Fruit fly (Drosophila melanogaster) whole organism, embryonic: Measurements from ENCODE around the gene CG11700.

ENCODE experiments used
- Abd-B ChIP-seq: fragments of 200-800 bp; sonication (Bioruptor generic); optimal IDR thresholded peaks from 2 replicates; lab custom pipeline; 2018; ENCODE audit warnings: missing biosample characterization, mild to moderate bottlenecking, missing genetic modification characterization, moderate library complexity
- Blimp-1 ChIP-seq: fragments of 200-800 bp; sonication (Bioruptor generic); optimal IDR thresholded peaks from 3 replicates; lab custom pipeline; 2018; ENCODE audit warnings: missing biosample characterization, missing genetic modification characterization, mild to moderate bottlenecking, moderate library complexity, missing genetic modification reagents
- CG12942 ChIP-seq: fragments of 200-800 bp; sonication (Bioruptor generic); optimal IDR thresholded peaks from 3 replicates; lab custom pipeline; 2016; ENCODE audit warnings: missing biosample characterization, missing genetic modification characterization
- CG13894 ChIP-seq: fragments of 200-800 bp; sonication (Bioruptor generic); optimal IDR thresholded peaks from 3 replicates; lab custom pipeline; 2018; ENCODE audit warnings: missing biosample characterization, mild to moderate bottlenecking, missing genetic modification characterization, moderate library complexity
- CG14050 ChIP-seq: fragments of 200-800 bp; sonication (Bioruptor generic); IDR thresholded peaks from 3 replicates; pipeline ENCODE4 v1.3.6; 2022; ENCODE audit warnings: missing biosample characterization, missing genetic modification characterization
- CG14441 ChIP-seq: fragments of 200-800 bp; sonication (Bioruptor generic); IDR thresholded peaks from 2 replicates; pipeline ENCODE4 v1.3.6; 2022; ENCODE audit warnings: missing biosample characterization, missing genetic modification characterization
- CG15514 ChIP-seq: fragments of 200-800 bp; sonication (Bioruptor generic); optimal IDR thresholded peaks from 3 replicates; lab custom pipeline; 2017; ENCODE audit warnings: missing biosample characterization, missing genetic modification characterization, mild to moderate bottlenecking, moderate library complexity, missing genetic modification reagents
- CG17385 ChIP-seq: fragments of 200-800 bp; sonication (Bioruptor generic); optimal IDR thresholded peaks from 3 replicates; lab custom pipeline; 2018; ENCODE audit warnings: missing biosample characterization, mild to moderate bottlenecking, missing genetic modification characterization
- CG17612 ChIP-seq: fragments of 200-800 bp; sonication (Bioruptor generic); IDR thresholded peaks from 2 replicates; pipeline ENCODE4 v1.3.6; 2022; ENCODE audit warnings: missing biosample characterization, missing genetic modification characterization
- CG17829 ChIP-seq: fragments of 200-800 bp; optimal IDR thresholded peaks from 2 replicates; lab custom pipeline; 2019; ENCODE audit warnings: missing biosample characterization, mild to moderate bottlenecking, missing genetic modification characterization, moderate library complexity
- CG1832 ChIP-seq: fragments of 200-800 bp; sonication (Bioruptor generic); optimal IDR thresholded peaks from 2 replicates; lab custom pipeline; 2017; ENCODE audit warnings: missing biosample characterization, mild to moderate bottlenecking, missing genetic modification characterization, inconsistent platforms
- CG18599 ChIP-seq: fragments of 200-800 bp; sonication (Bioruptor generic); optimal IDR thresholded peaks from 3 replicates; lab custom pipeline; 2017; ENCODE audit warnings: missing biosample characterization, missing genetic modification characterization, mild to moderate bottlenecking, moderate library complexity, missing genetic modification reagents
- CG32532 ChIP-seq: fragments of 200-800 bp; sonication (Bioruptor generic); IDR thresholded peaks from 2 replicates; pipeline ENCODE4 v1.3.6; 2022; ENCODE audit warnings: missing biosample characterization, missing genetic modification characterization
- CG33557 ChIP-seq: fragments of 200-800 bp; sonication (Bioruptor generic); optimal IDR thresholded peaks from 2 replicates; lab custom pipeline; 2019; ENCODE audit warnings: missing biosample characterization, mild to moderate bottlenecking, missing genetic modification characterization, moderate library complexity
- CG4424 ChIP-seq: fragments of 200-800 bp; sonication (Bioruptor generic); optimal IDR thresholded peaks from 3 replicates; lab custom pipeline; 2016; ENCODE audit warnings: missing biosample characterization, missing genetic modification characterization
- CG5180 ChIP-seq: fragments of 200-800 bp; sonication (Bioruptor generic); optimal IDR thresholded peaks from 3 replicates; lab custom pipeline; 2017; ENCODE audit warnings: missing biosample characterization, missing genetic modification characterization, mild to moderate bottlenecking, moderate library complexity, missing genetic modification reagents
- CG6654 ChIP-seq: fragments of 200-800 bp; sonication (Bioruptor generic); optimal IDR thresholded peaks from 2 replicates; lab custom pipeline; 2017; ENCODE audit warnings: missing biosample characterization, mild to moderate bottlenecking, missing genetic modification characterization
- CG8089 ChIP-seq: fragments of 200-800 bp; sonication (Bioruptor generic); optimal IDR thresholded peaks from 3 replicates; lab custom pipeline; 2016; ENCODE audit warnings: missing biosample characterization, missing genetic modification characterization
- CG9797 ChIP-seq: fragments of 200-800 bp; sonication (Bioruptor generic); optimal IDR thresholded peaks from 3 replicates; lab custom pipeline; 2018; ENCODE audit warnings: missing biosample characterization, mild to moderate bottlenecking, missing genetic modification characterization
- CG9876 ChIP-seq: fragments of 200-800 bp; sonication (Bioruptor generic); optimal IDR thresholded peaks from 2 replicates; lab custom pipeline; 2016; ENCODE audit warnings: missing biosample characterization, missing genetic modification characterization
- CTCF ChIP-seq: fragments of 200-800 bp; sonication (Bioruptor generic); optimal IDR thresholded peaks from 2 replicates; lab custom pipeline; 2017; ENCODE audit warnings: missing biosample characterization, mild to moderate bottlenecking, missing genetic modification characterization, moderate library complexity
- CrebB ChIP-seq: fragments of 200-800 bp; sonication (Bioruptor generic); optimal IDR thresholded peaks from 3 replicates; lab custom pipeline; 2018; ENCODE audit warnings: missing biosample characterization, mild to moderate bottlenecking, missing genetic modification characterization
- Deaf1 ChIP-seq: fragments of 200-800 bp; optimal IDR thresholded peaks from 3 replicates; lab custom pipeline; 2019; ENCODE audit warnings: missing biosample characterization, mild to moderate bottlenecking, missing genetic modification characterization, moderate library complexity
- Ets97D ChIP-seq: fragments of 200-800 bp; sonication (Bioruptor generic); optimal IDR thresholded peaks from 3 replicates; lab custom pipeline; 2016; ENCODE audit warnings: missing biosample characterization, missing genetic modification characterization
- Hr78 ChIP-seq, 2 experiments: fragments of 200-800 bp in 1 of 2; fragments of >200 bp in 1 of 2; sonication (Bioruptor generic) in 1 of 2; optimal IDR thresholded peaks; 2 replicates each; lab custom pipeline; 2017 to 2019; ENCODE audit warnings: missing biosample characterization in 2 of 2, missing genetic modification characterization in 2 of 2, mild to moderate bottlenecking in 1 of 2, moderate library complexity in 1 of 2
- Hsf ChIP-seq: fragments of 200-800 bp; sonication (Bioruptor generic); optimal IDR thresholded peaks from 3 replicates; lab custom pipeline; 2016; ENCODE audit warnings: missing biosample characterization, missing genetic modification characterization
- NC2β ChIP-seq: fragments of 200-800 bp; sonication (Bioruptor generic); optimal IDR thresholded peaks from 2 replicates; lab custom pipeline; 2016; ENCODE audit warnings: missing biosample characterization, missing genetic modification characterization
- Oli ChIP-seq: fragments of 200-800 bp; sonication (Bioruptor generic); optimal IDR thresholded peaks from 2 replicates; lab custom pipeline; 2018; ENCODE audit warnings: missing biosample characterization, mild to moderate bottlenecking, missing genetic modification characterization, moderate library complexity
- PHDP ChIP-seq: fragments of 200-800 bp; sonication (Bioruptor generic); optimal IDR thresholded peaks from 3 replicates; lab custom pipeline; 2018; ENCODE audit warnings: missing biosample characterization, mild to moderate bottlenecking, missing genetic modification characterization, moderate library complexity
- Ptx1 ChIP-seq: fragments of 200-800 bp; sonication (Bioruptor generic); IDR thresholded peaks from 2 replicates; pipeline ENCODE4 v1.3.6; 2022; ENCODE audit warnings: missing biosample characterization, missing genetic modification characterization
- Usf ChIP-seq: fragments of 200-800 bp; sonication (Bioruptor generic); optimal IDR thresholded peaks from 2 replicates; lab custom pipeline; 2017; ENCODE audit warnings: missing genotype, missing biosample characterization, missing genetic modification characterization
- abd-A ChIP-seq: fragments of 200-800 bp; sonication (Bioruptor generic); optimal IDR thresholded peaks from 3 replicates; lab custom pipeline; 2019; ENCODE audit warnings: missing biosample characterization, mild to moderate bottlenecking, missing genetic modification characterization, moderate library complexity
- ara ChIP-seq: fragments of 200-800 bp; sonication (Bioruptor generic); IDR thresholded peaks from 2 replicates; pipeline ENCODE4 v1.3.6; 2022; ENCODE audit warnings: missing biosample characterization, missing genetic modification characterization
- chm ChIP-seq: fragments of 200-800 bp; sonication (Bioruptor generic); IDR thresholded peaks from 2 replicates; pipeline ENCODE4 v1.3.6; 2022; ENCODE audit warnings: missing biosample characterization, missing genetic modification characterization
- dan ChIP-seq: fragments of 200-800 bp; sonication (Bioruptor generic); IDR thresholded peaks from 2 replicates; pipeline ENCODE4 v1.3.6; 2022; ENCODE audit warnings: missing biosample characterization, missing genetic modification characterization
- exex ChIP-seq: fragments of 200-800 bp; sonication (Bioruptor generic); optimal IDR thresholded peaks from 4 replicates; lab custom pipeline; 2018; ENCODE audit warnings: missing biosample characterization, mild to moderate bottlenecking, missing genetic modification characterization, moderate library complexity
- fd64A ChIP-seq: fragments of 200-800 bp; sonication (Bioruptor generic); optimal IDR thresholded peaks from 3 replicates; lab custom pipeline; 2018; ENCODE audit warnings: missing biosample characterization, mild to moderate bottlenecking, missing genetic modification characterization
- kay ChIP-seq: fragments of 200-800 bp; sonication (Bioruptor generic); optimal IDR thresholded peaks from 2 replicates; lab custom pipeline; 2016; ENCODE audit warnings: missing biosample characterization, missing genetic modification characterization
- klu ChIP-seq: fragments of 200-800 bp; sonication (Bioruptor generic); IDR thresholded peaks from 2 replicates; pipeline ENCODE4 v1.3.6; 2022; ENCODE audit warnings: missing biosample characterization, missing genetic modification characterization
- lola ChIP-seq, 3 experiments: fragments of >200 bp in 2 of 3; fragments of 200-800 bp in 1 of 3; sonication (Bioruptor generic) in 1 of 3; optimal IDR thresholded peaks; 2 replicates each; lab custom pipeline; 2017 to 2019; ENCODE audit warnings: missing biosample characterization in 3 of 3, missing genetic modification characterization in 3 of 3, mild to moderate bottlenecking in 1 of 3, moderate library complexity in 1 of 3
- nerfin-2 ChIP-seq: fragments of 200-800 bp; sonication (Bioruptor generic); IDR thresholded peaks from 2 replicates; pipeline ENCODE4 v1.3.6; 2022; ENCODE audit warnings: missing biosample characterization, missing genetic modification characterization; ENCODE audit not compliant: partially characterized antibody
- phol ChIP-seq: fragments of 200-800 bp; sonication (Bioruptor generic); optimal IDR thresholded peaks from 3 replicates; lab custom pipeline; 2018; ENCODE audit warnings: missing biosample characterization, mild to moderate bottlenecking, missing genetic modification characterization, moderate library complexity
- schlank ChIP-seq: fragments of 200-800 bp; sonication (Bioruptor generic); optimal IDR thresholded peaks from 2 replicates; lab custom pipeline; 2018; ENCODE audit warnings: missing biosample characterization, mild to moderate bottlenecking, missing genetic modification characterization
- sens ChIP-seq: fragments of 200-800 bp; sonication (Bioruptor generic); peaks from one replicate; lab custom pipeline; 2016; ENCODE audit warnings: missing biosample characterization, missing genetic modification characterization
- slbo ChIP-seq: fragments of 200-800 bp; sonication (Bioruptor generic); IDR thresholded peaks from 2 replicates; pipeline ENCODE4 v1.3.6; 2022; ENCODE audit warnings: missing biosample characterization, missing genetic modification characterization
- sug ChIP-seq: fragments of 200-800 bp; optimal IDR thresholded peaks from 2 replicates; lab custom pipeline; 2019; ENCODE audit warnings: missing biosample characterization, mild to moderate bottlenecking, missing genetic modification characterization, moderate library complexity
- tll ChIP-seq, 2 experiments: fragments of 200-800 bp in 1 of 2; fragments of >200 bp in 1 of 2; sonication (Bioruptor generic) in 1 of 2; optimal IDR thresholded peaks; 2 replicates each; lab custom pipeline; 2017 to 2019; ENCODE audit warnings: missing biosample characterization in 2 of 2, missing genetic modification characterization in 2 of 2, mild to moderate bottlenecking in 1 of 2, moderate library complexity in 1 of 2
- wek ChIP-seq: fragments of 200-800 bp; sonication (Bioruptor generic); optimal IDR thresholded peaks from 3 replicates; lab custom pipeline; 2018; ENCODE audit warnings: missing biosample characterization, mild to moderate bottlenecking, missing genetic modification characterization, moderate library complexity
- wor ChIP-seq: fragments of 200-800 bp; sonication (Bioruptor generic); IDR thresholded peaks from 2 replicates; pipeline ENCODE4 v1.3.6; 2022; ENCODE audit warnings: missing biosample characterization, missing genetic modification characterization
- zen ChIP-seq: fragments of 200-800 bp; sonication (Bioruptor generic); optimal IDR thresholded peaks from 3 replicates; lab custom pipeline; 2018; ENCODE audit warnings: missing biosample characterization, mild to moderate bottlenecking, missing genetic modification characterization, moderate library complexity

CG11700 gene

DNA sequence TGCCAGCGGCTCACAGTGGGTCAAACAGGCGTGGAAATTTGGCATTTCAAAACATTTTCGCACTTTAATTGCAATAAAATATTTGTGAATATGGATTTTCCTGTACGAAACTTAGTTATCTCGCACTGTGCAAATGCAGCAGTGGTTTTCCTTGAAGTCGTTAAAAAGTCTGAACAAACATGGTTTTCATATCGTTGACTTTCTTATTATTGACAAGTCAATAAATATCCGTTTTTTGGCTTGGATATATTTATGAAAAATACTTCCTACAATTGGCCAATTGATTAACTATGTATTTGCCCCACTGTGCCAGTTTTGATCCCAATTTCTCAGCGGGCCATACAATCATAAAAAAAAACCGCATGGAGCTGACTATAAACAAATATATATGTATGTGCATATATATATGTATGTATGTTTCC lies 17.9 kb downstream of the CG11700 start (continued):
- peak; percentile 90 for TF ChIP-seq CG9876 (GFP tag; lab: Kevin White, UChicago)
- peak; percentile 95 for TF ChIP-seq CG8089 (GFP tag; lab: Kevin White, UChicago)
- peak; percentile 84 for TF ChIP-seq Ets97D (GFP tag; lab: Kevin White, UChicago)
- TF ChIP-seq CG4424 (GFP tag; lab: Kevin White, UChicago), result peak; percentile 96
- TF ChIP-seq CG17829 (tag; lab: Kevin White, UChicago), result peak; percentile 96
- TF ChIP-seq CG14441 (GFP tag; lab: Robert Waterston, UW), result peak; percentile 95
- TF ChIP-seq CG32532 (GFP tag; lab: Robert Waterston, UW), result peak; percentile 86
- TF ChIP-seq chm (GFP tag; lab: Robert Waterston, UW), result peak; percentile 83
- peak; percentile 96 for TF ChIP-seq PHDP
- TF ChIP-seq lola (GFP tag; optimal IDR thresholded peaks at IDR 0.05; lab: Kevin White, UChicago), result peak in 1 of 3 experiments; percentile 91
- peak; percentile 97 for TF ChIP-seq phol (tag; lab: Kevin White, UChicago)
- peak; percentile 76 for TF ChIP-seq Deaf1 (tag; lab: Kevin White, UChicago)
- peak; percentile 31 for TF ChIP-seq abd-A (tag; lab: Kevin White, UChicago)
- TF ChIP-seq slbo (GFP tag; lab: Robert Waterston, UW), result peak; percentile 93
- peak; percentile 87 for TF ChIP-seq CG17612 (GFP tag; lab: Robert Waterston, UW)
- TF ChIP-seq wor (GFP tag; lab: Robert Waterston, UW), result peak; percentile 96
- TF ChIP-seq sug (tag; lab: Kevin White, UChicago), result peak; percentile 86
- peak; percentile 36; the same call in 1 of the 2 replicates for TF ChIP-seq nerfin-2 (GFP tag; lab: Robert Waterston, UW)
- TF ChIP-seq Hsf, result peak; percentile 97
- peak; percentile 73 for TF ChIP-seq CG13894
- TF ChIP-seq fd64A (GFP tag; lab: Kevin White, UChicago), result peak; percentile 87
- TF ChIP-seq Abd-B, result peak; percentile 95
- TF ChIP-seq ara, result peak; percentile 92
- TF ChIP-seq klu (GFP tag; lab: Robert Waterston, UW), result peak; percentile 84
- peak; percentile 67 for TF ChIP-seq exex (tag; lab: Kevin White, UChicago)
- TF ChIP-seq CG12942 (GFP tag; lab: Kevin White, UChicago), result peak; percentile 95
- TF ChIP-seq kay, result peak; percentile 92
- TF ChIP-seq Ptx1, result peak; percentile 96
- peak; percentile 96 for TF ChIP-seq NC2β (GFP tag; lab: Kevin White, UChicago)
- TF ChIP-seq CG1832 (GFP tag; lab: Kevin White, UChicago), result no peak
- TF ChIP-seq Oli, result peak; percentile 99
- TF ChIP-seq CG9797 (GFP tag; lab: Kevin White, UChicago), result peak; percentile 35
- TF ChIP-seq wek (GFP tag; lab: Kevin White, UChicago), result peak; percentile 86
- TF ChIP-seq Blimp-1 (GFP tag; lab: Kevin White, UChicago), result peak; percentile 93
- TF ChIP-seq dan, result peak; percentile 47; the same call in 1 of the 2 replicates
- TF ChIP-seq CTCF (GFP tag; lab: Kevin White, UChicago), result peak; percentile 72
- TF ChIP-seq CG17385 (GFP tag; lab: Kevin White, UChicago), result peak; percentile 94
- peak; percentile 100 for TF ChIP-seq sens (GFP tag; lab: Kevin White, UChicago)
- TF ChIP-seq CrebB, result peak; percentile 87
- peak; percentile 92 for TF ChIP-seq schlank (tag; lab: Kevin White, UChicago)
- TF ChIP-seq tll (GFP tag; optimal IDR thresholded peaks at IDR 0.05; lab: Kevin White, UChicago), result peak in 1 of 2 experiments; percentile 71
- TF ChIP-seq Hr78 (GFP tag; optimal IDR thresholded peaks at IDR 0.05; lab: Kevin White, UChicago), result peak in 1 of 2 experiments; percentile 89
- peak; percentile 94 for TF ChIP-seq CG18599 (GFP tag; lab: Kevin White, UChicago)
- peak; percentile 94 for TF ChIP-seq CG14050
- peak; percentile 83 for TF ChIP-seq Usf (GFP tag; lab: Kevin White, UChicago)
- peak; percentile 86 for TF ChIP-seq zen
- peak; percentile 86 for TF ChIP-seq CG6654 (GFP tag; lab: Kevin White, UChicago)
- peak; percentile 89 for TF ChIP-seq CG5180
- peak; percentile 88 for TF ChIP-seq CG15514
- peak; percentile 65 for TF ChIP-seq CG33557 (GFP tag; lab: Kevin White, UChicago)
